Worm (Caenorhabditis elegans) whole organism, midembryonic: Measurements from ENCODE around the gene Y54G2A.38.

Source experiments
- T22C8.4 ChIP-seq: fragments of 200-800 bp; sonication (Bioruptor generic); IDR thresholded peaks from 2 replicates; pipeline ENCODE4 v1.3.6; 2022; ENCODE audit warnings: missing genetic modification characterization, missing compliant biosample characterization
- ztf-29 ChIP-seq: fragments of 200-800 bp; sonication (Bioruptor generic); IDR thresholded peaks from 2 replicates; pipeline ENCODE4 v1.3.6; 2022; ENCODE audit warnings: missing genetic modification reagents, missing genetic modification characterization, missing compliant biosample characterization

DNA sequence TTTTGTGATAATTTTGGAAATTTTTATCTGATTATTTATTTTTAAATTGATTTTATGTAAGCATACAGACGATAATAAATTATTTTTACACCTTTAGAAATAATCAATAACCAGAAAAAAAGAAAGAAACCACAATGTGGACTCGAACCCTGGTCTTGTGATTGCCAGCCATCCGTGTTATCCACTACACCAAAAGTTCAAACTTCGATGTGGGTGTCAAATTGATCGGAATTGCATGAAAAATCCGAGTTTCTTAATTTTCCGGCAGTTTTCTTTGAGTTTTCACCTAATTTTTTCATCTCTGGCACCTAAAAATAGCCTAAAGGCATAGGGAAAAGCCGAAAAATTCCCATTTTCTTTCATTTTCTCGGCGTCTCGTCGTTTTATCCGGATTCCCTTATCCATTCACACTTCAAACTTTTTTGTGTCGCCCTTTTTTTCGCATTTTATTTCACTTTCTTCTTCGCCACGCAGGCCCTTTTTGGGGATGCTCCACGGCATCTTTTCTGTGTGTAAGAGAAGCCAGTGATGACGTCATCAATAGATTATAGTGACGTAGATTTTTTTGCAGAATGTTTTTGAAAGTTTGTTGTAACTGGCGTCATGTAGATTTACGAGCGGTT lies 11.8 kb upstream of the Y54G2A.38 start:
- TF ChIP-seq T22C8.4 (GFP tag; lab: Robert Waterston, UW) (no peak), ztf-29 (no peak)
